Worm (Caenorhabditis elegans): ENCODE results near the gene F10E9.4.
A peak's percentile ranks its signal among the peaks of the same experiment; 100 is the strongest.

F10E9.4 gene

DNA sequence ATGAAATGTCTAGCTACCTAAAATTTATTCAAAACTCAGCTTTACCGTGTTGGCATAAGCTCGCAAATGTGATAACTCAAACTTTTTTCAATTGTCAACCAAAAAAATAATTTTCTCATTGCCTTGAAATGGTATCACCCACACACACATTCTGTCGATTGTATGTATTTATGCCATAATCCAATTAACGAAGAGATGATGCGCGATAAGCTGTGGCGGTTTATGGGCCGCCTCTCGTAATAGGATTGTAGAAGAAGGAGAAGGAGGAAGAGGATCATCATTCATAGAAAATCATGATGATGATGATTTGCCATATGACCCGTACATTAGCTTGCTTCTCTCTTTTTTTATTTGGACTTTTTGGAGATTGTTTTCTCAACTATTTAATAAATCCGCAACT, 19.2 kb upstream of the F10E9.4 start:
- no peak for TF ChIP-seq egl-27 (tag; optimal IDR thresholded peaks at IDR 0.05)
- TF ChIP-seq zag-1 (tag; optimal IDR thresholded peaks at IDR 0.05), result no peak
- no peak for TF ChIP-seq Y105C5A.15 (GFP tag; IDR thresholded peaks at IDR 0.05)
- TF ChIP-seq madf-5 (GFP tag; IDR thresholded peaks at IDR 0.05), result no peak

DNA sequence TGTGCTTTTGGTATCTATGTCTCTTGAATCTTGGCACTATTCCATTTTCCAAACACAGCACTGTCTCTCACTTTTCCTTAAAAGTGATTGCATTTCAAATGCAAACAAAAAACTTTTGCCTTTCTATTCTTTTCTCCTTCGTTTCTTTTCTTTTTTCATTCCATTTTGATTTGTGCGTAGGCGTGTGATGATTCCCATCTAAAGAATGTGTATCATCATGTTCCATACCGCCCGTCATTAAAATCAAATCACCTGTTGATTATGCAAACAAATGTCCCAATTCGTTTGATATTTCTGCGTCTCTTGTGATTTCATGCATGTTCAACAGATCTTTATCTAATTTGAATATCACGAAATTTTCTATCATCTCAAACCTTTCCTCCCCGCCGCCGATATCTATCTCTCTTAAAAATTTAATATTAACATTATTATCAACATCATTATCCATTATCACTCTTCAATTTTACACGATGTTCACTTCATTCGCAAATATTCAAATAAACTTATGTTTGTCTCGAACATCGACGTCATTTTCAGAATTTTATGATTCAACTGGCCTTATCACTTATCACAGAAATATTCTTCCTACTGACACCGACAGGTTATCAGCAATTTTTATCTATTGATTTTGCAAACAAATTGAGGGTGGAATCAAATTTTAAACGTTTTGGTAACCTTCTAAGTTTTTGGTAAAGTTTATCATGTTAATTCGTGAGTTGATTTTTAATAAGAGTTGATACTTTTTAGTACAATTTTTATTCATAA, 16.9 kb upstream of the F10E9.4 start:
- TF ChIP-seq daf-12 (tag; optimal IDR thresholded peaks at IDR 0.05) (no peak), dve-1 (tag; optimal IDR thresholded peaks at IDR 0.05; ENCODE audit: insufficient read depth) (peak; percentile 74), cey-2 (tag; optimal IDR thresholded peaks at IDR 0.05; ENCODE audit: borderline replicate concordance, insufficient read depth) (no peak), nhr-28 (tag; optimal IDR thresholded peaks at IDR 0.05) (peak; percentile 74), R02D3.7 (tag; optimal IDR thresholded peaks at IDR 0.05) (no peak), pqm-1 (tag; optimal IDR thresholded peaks at IDR 0.05) (peak; percentile 99), dmd-6 (GFP tag; IDR thresholded peaks at IDR 0.05) (peak; percentile 78), lin-29 (GFP tag; IDR thresholded peaks at IDR 0.05) (no peak), hlh-30 (tag; optimal IDR thresholded peaks at IDR 0.05; ENCODE audit: insufficient read depth) (peak; percentile 2), daf-16 (GFP tag; optimal IDR thresholded peaks at IDR 0.05) (no peak), daf-16 (tag; optimal IDR thresholded peaks at IDR 0.05) (peak; percentile 55), hlh-11 (tag; optimal IDR thresholded peaks at IDR 0.05) (peak; percentile 66), T20F7.1 (GFP tag; optimal IDR thresholded peaks at IDR 0.05) (peak; percentile 41)

- TF ChIP-seq duxl-1 (tag; optimal IDR thresholded peaks at IDR 0.05; ENCODE audit: poor library complexity), result no peak
- no peak for TF ChIP-seq unc-39 (tag; optimal IDR thresholded peaks at IDR 0.05)
- TF ChIP-seq mes-2 (tag; optimal IDR thresholded peaks at IDR 0.05; ENCODE audit: poor library complexity, severe bottlenecking), result peak; percentile 1
- peak; percentile 32 for TF ChIP-seq hlh-11 (tag; optimal IDR thresholded peaks at IDR 0.05)
- TF ChIP-seq dve-1 (tag; optimal IDR thresholded peaks at IDR 0.05; ENCODE audit: insufficient read depth), result peak; percentile 7
- peak; percentile 31 for TF ChIP-seq mxl-3 (GFP tag; optimal IDR thresholded peaks at IDR 0.05)
- TF ChIP-seq tra-1 (GFP tag; IDR thresholded peaks at IDR 0.05), result no peak
- TF ChIP-seq aha-1 (tag), result peak; percentile 30
- TF ChIP-seq dmd-6 (GFP tag; IDR thresholded peaks at IDR 0.05), result peak; percentile 93
- TF ChIP-seq nhr-28 (tag; optimal IDR thresholded peaks at IDR 0.05), result peak; percentile 3
These were observed 15.1 kb upstream of the F10E9.4 start for ce11 chrIII:8293260-8293659.

- TF ChIP-seq daf-16 (GFP tag; optimal IDR thresholded peaks at IDR 0.05) (no peak), daf-16 (tag; optimal IDR thresholded peaks at IDR 0.05) (peak; percentile 36), gei-8 (GFP tag; optimal IDR thresholded peaks at IDR 0.05) (no peak), rbr-2 (tag; optimal IDR thresholded peaks at IDR 0.05) (no peak), php-3 (GFP tag; IDR thresholded peaks at IDR 0.05) (peak; percentile 58; the same call in 1 of the 2 replicates), aha-1 (tag) (peak; percentile 88), hlh-11 (tag; optimal IDR thresholded peaks at IDR 0.05) (peak; percentile 1), pqm-1 (tag; optimal IDR thresholded peaks at IDR 0.05) (no peak), ceh-32 (tag; optimal IDR thresholded peaks at IDR 0.05; ENCODE audit: poor library complexity) (no peak), unc-39 (tag; optimal IDR thresholded peaks at IDR 0.05) (no peak), ama-1 (optimal IDR thresholded peaks at IDR 0.05) (no peak), lin-1 (GFP tag; IDR thresholded peaks at IDR 0.05) (no peak), skn-1 (tag; optimal IDR thresholded peaks at IDR 0.05) (no peak), vab-7 (GFP tag; IDR thresholded peaks at IDR 0.05) (no peak), F37D6.2 (tag; optimal IDR thresholded peaks at IDR 0.05) (no peak), unc-62 (GFP tag; optimal IDR thresholded peaks at IDR 0.05 in 1 of 2) (peak in 1 of 2 experiments; percentile 54), unc-62 (tag; optimal IDR thresholded peaks at IDR 0.05) (no peak)
These were observed 10.0 kb upstream of the F10E9.4 start for ce11 chrIII:8298216-8298920.

All from whole organism, L4 larva.